Fruit fly (Drosophila melanogaster) whole organism, prepupa: ENCODE results near the gene Rfx.

Source experiments
- CG10631 ChIP-seq: fragments of 200-800 bp; sonication (Bioruptor generic); optimal IDR thresholded peaks from 2 replicates; lab custom pipeline; 2016; ENCODE audit warnings: missing biosample characterization, missing genetic modification characterization
- CG11294 ChIP-seq: fragments of 200-800 bp; sonication (Bioruptor generic); IDR thresholded peaks from 2 replicates; pipeline ENCODE4 v1.3.6; 2022; ENCODE audit warnings: missing biosample characterization, missing genetic modification characterization
- CG11902 ChIP-seq: fragments of 200-800 bp; sonication (Bioruptor generic); optimal IDR thresholded peaks from 3 replicates; lab custom pipeline; 2016; ENCODE audit warnings: missing biosample characterization, missing genetic modification characterization
- CG15336 ChIP-seq: fragments of 200-800 bp; sonication (Bioruptor generic); IDR thresholded peaks from 2 replicates; pipeline ENCODE4 v1.3.6; 2022; ENCODE audit warnings: missing biosample characterization, missing genetic modification characterization
- CG1621 ChIP-seq: fragments of 200-800 bp; sonication (Bioruptor generic); optimal IDR thresholded peaks from 3 replicates; lab custom pipeline; 2018; ENCODE audit warnings: missing biosample characterization, mild to moderate bottlenecking, missing genetic modification characterization
- CG16779 ChIP-seq: fragments of 200-800 bp; sonication (Bioruptor generic); optimal IDR thresholded peaks from 3 replicates; lab custom pipeline; 2017; ENCODE audit warnings: missing biosample characterization, mild to moderate bottlenecking, missing genetic modification characterization
- CG32006 ChIP-seq: fragments of 200-800 bp; sonication (Bioruptor generic); optimal IDR thresholded peaks from 3 replicates; lab custom pipeline; 2017; ENCODE audit warnings: missing biosample characterization, mild to moderate bottlenecking, missing genetic modification characterization
- CG3919 ChIP-seq: fragments of 200-800 bp; sonication (Bioruptor generic); optimal IDR thresholded peaks from 3 replicates; lab custom pipeline; 2016; ENCODE audit warnings: missing biosample characterization, missing genetic modification characterization
- CG6276 ChIP-seq: fragments of 200-800 bp; sonication (Bioruptor generic); optimal IDR thresholded peaks from 2 replicates; lab custom pipeline; 2017; ENCODE audit warnings: missing biosample characterization, mild to moderate bottlenecking, missing genetic modification characterization
- CG6808 ChIP-seq: fragments of 200-800 bp; sonication (Bioruptor generic); optimal IDR thresholded peaks from 3 replicates; lab custom pipeline; 2017; ENCODE audit warnings: missing biosample characterization, missing genetic modification characterization, mild to moderate bottlenecking, moderate library complexity, missing genetic modification reagents
- CG7368 ChIP-seq: fragments of 200-800 bp; sonication (Bioruptor generic); optimal IDR thresholded peaks from 3 replicates; lab custom pipeline; 2016; ENCODE audit warnings: missing biosample characterization, missing genetic modification characterization
- CG8319 ChIP-seq: fragments of 200-800 bp; sonication (Bioruptor generic); optimal IDR thresholded peaks from 3 replicates; lab custom pipeline; 2016; ENCODE audit warnings: missing biosample characterization, missing genetic modification characterization
- Eip78C ChIP-seq: fragments of 200-800 bp; sonication (Bioruptor generic); peaks from one replicate; lab custom pipeline; 2016; ENCODE audit warnings: missing biosample characterization, missing genetic modification characterization
- Eip93F ChIP-seq: fragments of 200-800 bp; sonication (Bioruptor generic); optimal IDR thresholded peaks from 2 replicates; lab custom pipeline; 2016; ENCODE audit warnings: missing biosample characterization, mild to moderate bottlenecking, missing genetic modification characterization
- Ets21C ChIP-seq: fragments of 200-800 bp; sonication (Bioruptor generic); optimal IDR thresholded peaks from 3 replicates; lab custom pipeline; 2016; ENCODE audit warnings: missing biosample characterization, missing genetic modification characterization
- Gug ChIP-seq: fragments of 200-800 bp; sonication (Bioruptor generic); IDR thresholded peaks from 2 replicates; pipeline ENCODE4 v1.3.6; 2022; ENCODE audit warnings: missing biosample characterization, missing genetic modification characterization
- Hr38 ChIP-seq: sonication (Bioruptor generic); optimal IDR thresholded peaks from 2 replicates; lab custom pipeline; 2016; ENCODE audit warnings: missing biosample characterization, missing genetic modification characterization
- Hr4 ChIP-seq: fragments of 200-800 bp; sonication (Bioruptor generic); optimal IDR thresholded peaks from 3 replicates; lab custom pipeline; 2016; ENCODE audit warnings: missing biosample characterization, missing genetic modification characterization
- Lpt ChIP-seq: fragments of 200-800 bp; sonication (Bioruptor generic); optimal IDR thresholded peaks from 3 replicates; lab custom pipeline; 2016; ENCODE audit warnings: missing biosample characterization, missing genetic modification characterization
- Met ChIP-seq: fragments of 200-800 bp; sonication (Bioruptor generic); optimal IDR thresholded peaks from 3 replicates; lab custom pipeline; 2016; ENCODE audit warnings: missing biosample characterization, missing genetic modification characterization
- Smox ChIP-seq: fragments of 200-800 bp; sonication (Bioruptor generic); optimal IDR thresholded peaks from 3 replicates; lab custom pipeline; 2016; ENCODE audit warnings: missing biosample characterization, missing genetic modification characterization
- Sox102F ChIP-seq: fragments of 200-800 bp; sonication (Bioruptor generic); optimal IDR thresholded peaks from 2 replicates; lab custom pipeline; 2016; ENCODE audit warnings: missing biosample characterization, mild to moderate bottlenecking, missing genetic modification characterization
- Sox14 ChIP-seq: fragments of 200-800 bp; sonication (Bioruptor generic); optimal IDR thresholded peaks from 3 replicates; lab custom pipeline; 2016; ENCODE audit warnings: missing biosample characterization, missing genetic modification characterization
- cyc ChIP-seq: fragments of 200-800 bp; sonication (Bioruptor generic); optimal IDR thresholded peaks from 3 replicates; lab custom pipeline; 2016; ENCODE audit warnings: missing biosample characterization, missing genetic modification characterization
- dsx ChIP-seq: fragments of 200-800 bp; optimal IDR thresholded peaks from 3 replicates; lab custom pipeline; 2019; ENCODE audit warnings: missing biosample characterization, mild to moderate bottlenecking, missing genetic modification characterization, moderate library complexity; ENCODE audit not compliant: poor library complexity, severe bottlenecking
- esn ChIP-seq: fragments of 200-800 bp; sonication (Bioruptor generic); optimal IDR thresholded peaks from 2 replicates; lab custom pipeline; 2016; ENCODE audit warnings: missing biosample characterization, mild to moderate bottlenecking, missing genetic modification characterization, moderate library complexity
- fd59A ChIP-seq: fragments of 200-800 bp; sonication (Bioruptor generic); optimal IDR thresholded peaks from 2 replicates; lab custom pipeline; 2017; ENCODE audit warnings: missing biosample characterization, mild to moderate bottlenecking, missing genetic modification characterization, missing genetic modification reagents
- fkh ChIP-seq: fragments of 200-800 bp; sonication (Bioruptor generic); optimal IDR thresholded peaks from 3 replicates; lab custom pipeline; 2017; ENCODE audit warnings: missing biosample characterization, mild to moderate bottlenecking, missing genetic modification characterization, moderate library complexity
- net ChIP-seq: fragments of 200-800 bp; sonication (Bioruptor generic); optimal IDR thresholded peaks from 3 replicates; lab custom pipeline; 2016; ENCODE audit warnings: missing biosample characterization, missing genetic modification characterization
- pdm3 ChIP-seq: fragments of 200-800 bp; sonication (Bioruptor generic); optimal IDR thresholded peaks from 3 replicates; lab custom pipeline; 2016; ENCODE audit warnings: missing biosample characterization, missing genetic modification characterization
- salr ChIP-seq, 2 experiments: fragments of 200-800 bp; sonication (Bioruptor generic); optimal IDR thresholded peaks; 3 replicates each; lab custom pipeline; 2016 to 2018; ENCODE audit warnings: missing biosample characterization in 2 of 2, missing genetic modification characterization in 2 of 2, mild to moderate bottlenecking in 1 of 2
- ss ChIP-seq, 2 experiments: fragments of 200-800 bp; sonication (Bioruptor generic); optimal IDR thresholded peaks; 2 replicates in 1 of 2; 3 replicates in 1 of 2; lab custom pipeline; 2017 to 2018; ENCODE audit warnings: mild to moderate bottlenecking in 2 of 2, missing biosample characterization in 2 of 2, missing genetic modification characterization in 2 of 2, moderate library complexity in 1 of 2
- svp ChIP-seq: fragments of 200-800 bp; sonication (Bioruptor generic); peaks from one replicate; lab custom pipeline; 2016; ENCODE audit warnings: missing biosample characterization, missing genetic modification characterization
- topi ChIP-seq: fragments of 200-800 bp; sonication (Bioruptor generic); optimal IDR thresholded peaks from 3 replicates; lab custom pipeline; 2016; ENCODE audit warnings: missing biosample characterization, missing genetic modification characterization
- vri ChIP-seq: fragments of 200-800 bp; sonication (Bioruptor generic); optimal IDR thresholded peaks from 3 replicates; lab custom pipeline; 2016; ENCODE audit warnings: missing biosample characterization, mild to moderate bottlenecking, missing genetic modification characterization

Rfx gene

DNA sequence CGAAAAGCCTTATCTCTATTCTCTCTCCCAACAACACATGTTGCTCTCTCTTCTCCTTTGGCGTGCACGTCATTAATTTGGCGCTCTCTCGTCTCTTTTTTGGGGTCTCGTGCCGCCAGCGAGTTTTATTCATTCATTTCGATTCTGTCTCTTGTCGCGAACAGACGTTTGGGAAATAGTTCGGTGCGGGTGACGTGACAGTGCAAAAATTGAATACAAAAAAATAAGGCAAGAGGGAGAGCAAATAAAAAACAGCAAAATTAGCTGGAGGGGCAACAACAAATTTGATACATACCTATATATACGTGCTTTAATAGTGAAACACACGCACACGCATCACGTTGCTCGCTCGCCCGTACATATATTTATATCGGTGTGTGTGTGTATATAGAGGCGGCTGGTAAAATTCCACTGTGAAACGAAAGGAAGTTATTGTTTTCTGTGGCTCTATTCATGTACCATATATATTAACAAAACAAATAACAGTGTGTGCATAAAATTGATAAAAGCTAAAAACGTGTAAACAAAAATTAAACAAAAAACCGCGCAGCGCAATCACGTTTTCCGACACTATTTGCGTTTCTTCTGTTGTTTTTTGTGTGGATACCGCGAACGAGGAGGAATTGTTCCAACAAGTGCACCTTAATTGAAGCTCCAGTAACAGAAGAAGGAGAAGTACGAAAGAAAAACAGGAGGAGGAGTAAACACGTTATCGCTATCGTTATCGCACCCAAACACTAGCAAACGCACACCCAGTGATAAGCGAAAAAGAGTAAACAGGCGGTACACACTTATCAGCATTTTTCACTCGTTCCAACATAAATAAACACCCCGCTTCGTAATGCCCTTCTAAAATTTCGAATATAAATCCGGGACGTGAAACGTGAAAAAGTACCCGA lies 10.5 kb upstream of the Rfx start, which contains the start of gene cwo:
cwo (plus strand) TSS at position 131 of the 899 bp plus-strand sequence.
- TF ChIP-seq dsx (GFP tag; lab: Kevin White, UChicago) (peak; percentile 40), CG6276 (GFP tag; lab: Kevin White, UChicago) (peak; percentile 29), Smox (GFP tag; lab: Kevin White, UChicago) (peak; percentile 14), pdm3 (GFP tag; lab: Kevin White, UChicago) (no peak), fkh (GFP tag; lab: Kevin White, UChicago) (peak; percentile 92), CG16779 (tag; lab: Kevin White, UChicago) (peak; percentile 17), svp (GFP tag; lab: Kevin White, UChicago) (peak; percentile 77), cyc (GFP tag; lab: Kevin White, UChicago) (no peak), salr (GFP tag; optimal IDR thresholded peaks at IDR 0.05; lab: Kevin White, UChicago) (peak in 1 of 2 experiments; percentile 14), ss (GFP tag; optimal IDR thresholded peaks at IDR 0.05; lab: Kevin White, UChicago) (peak; percentile 16 to 40), Eip78C (GFP tag; lab: Kevin White, UChicago) (peak; percentile 76), CG1621 (peak; percentile 6), topi (no peak), Gug (GFP tag; lab: Robert Waterston, UW) (no peak), Eip93F (peak; percentile 43), Ets21C (no peak), CG8319 (GFP tag; lab: Kevin White, UChicago) (no peak), Lpt (peak; percentile 23), vri (peak; percentile 65), CG7368 (GFP tag; lab: Kevin White, UChicago) (no peak), CG3919 (peak; percentile 30), CG10631 (GFP tag; lab: Kevin White, UChicago) (peak; percentile 25), esn (peak; percentile 1)

DNA sequence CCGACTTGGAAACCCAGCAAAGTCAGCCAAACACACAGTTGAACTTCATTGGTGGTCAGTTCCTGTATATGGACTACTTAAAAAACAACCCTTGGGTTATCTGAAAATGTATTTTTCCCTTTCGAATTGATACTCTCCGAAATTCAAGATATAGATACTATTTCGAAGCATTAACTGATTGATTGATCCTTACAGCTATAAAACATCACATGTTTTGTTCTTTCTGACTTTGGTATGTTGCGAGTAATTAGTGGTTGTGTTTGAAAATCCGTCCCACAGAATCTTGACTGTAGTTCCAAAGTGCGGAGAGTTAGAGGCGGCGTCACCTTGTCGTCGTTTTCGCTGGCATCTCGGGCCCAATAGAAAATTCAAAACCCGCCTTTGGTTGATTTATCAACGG lies 2.2 kb upstream of the Rfx start:
- no peak for TF ChIP-seq Met (GFP tag; lab: Kevin White, UChicago)
- no peak for TF ChIP-seq CG11902
- TF ChIP-seq CG6808 = no peak
- TF ChIP-seq CG15336 (GFP tag; lab: Robert Waterston, UW) = no peak
- TF ChIP-seq CG32006 = peak; percentile 57
- peak; percentile 24 for TF ChIP-seq svp (GFP tag; lab: Kevin White, UChicago)
- TF ChIP-seq Hr4 = peak; percentile 24
- TF ChIP-seq, all 60 proteins: peak for 3

DNA sequence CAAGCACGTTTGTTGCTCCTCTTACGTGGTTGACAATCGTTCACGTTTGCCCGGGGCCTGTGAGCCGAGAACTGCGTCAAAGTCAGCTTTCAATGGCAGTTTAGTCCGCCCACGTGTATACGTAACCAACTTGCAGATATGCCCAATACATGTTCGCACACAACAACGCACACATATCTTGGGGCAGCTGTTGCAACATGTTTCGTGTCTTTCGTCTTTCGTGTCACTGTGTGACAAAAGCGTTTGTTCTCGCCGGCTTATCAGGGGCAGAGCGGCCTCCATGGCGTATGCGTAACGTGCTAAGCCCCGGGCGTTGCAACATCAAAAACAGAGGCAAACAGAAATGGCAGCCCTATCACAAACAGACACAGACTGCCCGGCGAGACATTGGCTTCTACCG lies 1.5 kb upstream of the Rfx start:
- TF ChIP-seq Sox102F (GFP tag; lab: Kevin White, UChicago) (no peak), Hr38 (GFP tag; lab: Kevin White, UChicago) (no peak), dsx (GFP tag; lab: Kevin White, UChicago) (no peak), topi (no peak), CG3919 (no peak), Sox14 (GFP tag; lab: Kevin White, UChicago) (no peak), Ets21C (no peak), fd59A (GFP tag; lab: Kevin White, UChicago) (no peak), CG11294 (GFP tag; lab: Robert Waterston, UW) (no peak), CG15336 (GFP tag; lab: Robert Waterston, UW) (no peak), net (GFP tag; lab: Kevin White, UChicago) (no peak), CG6276 (GFP tag; lab: Kevin White, UChicago) (no peak), esn (no peak), fkh (GFP tag; lab: Kevin White, UChicago) (no peak)
